Fruit fly (Drosophila melanogaster) whole organism, embryonic: ENCODE data around the gene grsm.
A peak's percentile ranks its signal among the peaks of the same experiment; 100 is the strongest.

Source experiments
- Atf-2 ChIP-seq: fragments of 200-800 bp; sonication (Bioruptor generic); optimal IDR thresholded peaks from 2 replicates; lab custom pipeline; 2016; ENCODE audit warnings: missing biosample characterization, missing genetic modification characterization
- CG1024 ChIP-seq: fragments of 200-800 bp; sonication (Bioruptor generic); IDR thresholded peaks from 2 replicates; pipeline ENCODE4 v1.3.6; 2022; ENCODE audit warnings: missing biosample characterization, missing genetic modification characterization
- CG11085 ChIP-seq: fragments of 200-800 bp; sonication (Bioruptor generic); IDR thresholded peaks from 2 replicates; pipeline ENCODE4 v1.3.6; 2022; ENCODE audit warnings: missing biosample characterization, missing genetic modification characterization
- CG11247 ChIP-seq: fragments of 200-800 bp; sonication (Bioruptor generic); IDR thresholded peaks from 2 replicates; pipeline ENCODE4 v1.3.6; 2022; ENCODE audit warnings: missing biosample characterization, missing genetic modification characterization
- CG11560 ChIP-seq: fragments of 200-800 bp; sonication (Bioruptor generic); IDR thresholded peaks from 3 replicates; pipeline ENCODE4 v1.3.6; 2022; ENCODE audit warnings: missing biosample characterization, missing genetic modification characterization
- CG12104 ChIP-seq: fragments of 200-800 bp; sonication (Bioruptor generic); optimal IDR thresholded peaks from 3 replicates; lab custom pipeline; 2016; ENCODE audit warnings: missing biosample characterization, missing genetic modification characterization
- CG13287 ChIP-seq: fragments of 200-800 bp; sonication (Bioruptor generic); IDR thresholded peaks from 2 replicates; pipeline ENCODE4 v1.3.6; 2022; ENCODE audit warnings: missing biosample characterization, missing genetic modification characterization; ENCODE audit not compliant: partially characterized antibody
- CG13775 ChIP-seq: fragments of 200-800 bp; sonication (Bioruptor generic); optimal IDR thresholded peaks from 3 replicates; lab custom pipeline; 2017; ENCODE audit warnings: missing biosample characterization, mild to moderate bottlenecking, missing genetic modification characterization
- CG15011 ChIP-seq: fragments of 200-800 bp; sonication (Bioruptor generic); optimal IDR thresholded peaks from 3 replicates; lab custom pipeline; 2018; ENCODE audit warnings: missing biosample characterization, mild to moderate bottlenecking, missing genetic modification characterization
- CG16813 ChIP-seq: fragments of 200-800 bp; sonication (Bioruptor generic); IDR thresholded peaks from 3 replicates; pipeline ENCODE4 v1.3.6; 2022; ENCODE audit warnings: missing biosample characterization, missing genetic modification characterization; ENCODE audit not compliant: partially characterized antibody
- CG17361 ChIP-seq: fragments of 200-800 bp; sonication (Bioruptor generic); IDR thresholded peaks from 3 replicates; pipeline ENCODE4 v1.3.6; 2022; ENCODE audit warnings: missing biosample characterization, missing genetic modification characterization
- CG18599 ChIP-seq: fragments of 200-800 bp; sonication (Bioruptor generic); optimal IDR thresholded peaks from 3 replicates; lab custom pipeline; 2017; ENCODE audit warnings: missing biosample characterization, missing genetic modification characterization, mild to moderate bottlenecking, moderate library complexity, missing genetic modification reagents
- CG18764 ChIP-seq: fragments of 200-800 bp; sonication (Bioruptor generic); optimal IDR thresholded peaks from 3 replicates; lab custom pipeline; 2016; ENCODE audit warnings: missing biosample characterization, missing genetic modification characterization
- CG2120 ChIP-seq: fragments of 200-800 bp; sonication (Bioruptor generic); optimal IDR thresholded peaks from 3 replicates; lab custom pipeline; 2016; ENCODE audit warnings: missing biosample characterization, missing genetic modification characterization
- CG2202 ChIP-seq: fragments of 200-800 bp; sonication (Bioruptor generic); optimal IDR thresholded peaks from 2 replicates; lab custom pipeline; 2018; ENCODE audit warnings: missing biosample characterization, mild to moderate bottlenecking, missing genetic modification characterization
- CG3163 ChIP-seq: fragments of 200-800 bp; sonication (Bioruptor generic); optimal IDR thresholded peaks from 3 replicates; lab custom pipeline; 2016; ENCODE audit warnings: missing biosample characterization, missing genetic modification characterization
- CG32532 ChIP-seq: fragments of 200-800 bp; sonication (Bioruptor generic); IDR thresholded peaks from 2 replicates; pipeline ENCODE4 v1.3.6; 2022; ENCODE audit warnings: missing biosample characterization, missing genetic modification characterization
- CG7372 ChIP-seq: fragments of 200-800 bp; sonication (Bioruptor generic); IDR thresholded peaks from 2 replicates; pipeline ENCODE4 v1.3.6; 2022; ENCODE audit warnings: missing biosample characterization, missing genetic modification characterization
- CG7786 ChIP-seq: fragments of 200-800 bp; sonication (Bioruptor generic); optimal IDR thresholded peaks from 2 replicates; lab custom pipeline; 2016; ENCODE audit warnings: missing biosample characterization, missing genetic modification characterization
- D19B ChIP-seq: fragments of 200-800 bp; sonication (Bioruptor generic); optimal IDR thresholded peaks from 2 replicates; lab custom pipeline; 2017; ENCODE audit warnings: missing biosample characterization, mild to moderate bottlenecking, missing genetic modification characterization
- Doc3 ChIP-seq: fragments of 200-800 bp; sonication (Bioruptor generic); IDR thresholded peaks from 3 replicates; pipeline ENCODE4 v1.3.6; 2022; ENCODE audit warnings: missing biosample characterization, missing genetic modification characterization; ENCODE audit not compliant: partially characterized antibody
- Drgx ChIP-seq: fragments of 200-800 bp; sonication (Bioruptor generic); IDR thresholded peaks from 2 replicates; pipeline ENCODE4 v1.3.6; 2022; ENCODE audit warnings: missing biosample characterization, missing genetic modification characterization
- Fer1 ChIP-seq: fragments of 200-800 bp; sonication (Bioruptor generic); optimal IDR thresholded peaks from 2 replicates; lab custom pipeline; 2017; ENCODE audit warnings: missing biosample characterization, mild to moderate bottlenecking, missing genetic modification characterization
- Hr51 ChIP-seq, 2 experiments: fragments of 200-800 bp; sonication (Bioruptor generic); optimal IDR thresholded peaks; 2 replicates in 1 of 2; 3 replicates in 1 of 2; lab custom pipeline; 2016 to 2018; ENCODE audit warnings: missing biosample characterization in 2 of 2, missing genetic modification characterization in 2 of 2, mild to moderate bottlenecking in 1 of 2, moderate library complexity in 1 of 2
- Mad ChIP-seq: fragments of 200-800 bp; sonication (Bioruptor generic); optimal IDR thresholded peaks from 2 replicates; lab custom pipeline; 2016; ENCODE audit warnings: missing biosample characterization, missing genetic modification characterization
- NK7.1 ChIP-seq: fragments of 200-800 bp; sonication (Bioruptor generic); optimal IDR thresholded peaks from 3 replicates; lab custom pipeline; 2016; ENCODE audit warnings: missing biosample characterization, missing genetic modification characterization
- NfI ChIP-seq: fragments of 200-800 bp; sonication (Bioruptor generic); optimal IDR thresholded peaks from 3 replicates; lab custom pipeline; 2018; ENCODE audit warnings: missing biosample characterization, mild to moderate bottlenecking, missing genetic modification characterization, moderate library complexity
- Opbp ChIP-seq: fragments of 200-800 bp; sonication (Bioruptor generic); IDR thresholded peaks from 3 replicates; pipeline ENCODE4 v1.3.6; 2022; ENCODE audit warnings: missing biosample characterization, missing genetic modification characterization; ENCODE audit not compliant: partially characterized antibody
- Ptx1 ChIP-seq: fragments of 200-800 bp; sonication (Bioruptor generic); IDR thresholded peaks from 2 replicates; pipeline ENCODE4 v1.3.6; 2022; ENCODE audit warnings: missing biosample characterization, missing genetic modification characterization
- Side ChIP-seq: fragments of 200-800 bp; sonication (Bioruptor generic); optimal IDR thresholded peaks from 2 replicates; lab custom pipeline; 2016; ENCODE audit warnings: missing biosample characterization, missing genetic modification characterization
- bcd ChIP-seq: fragments of 200-800 bp; sonication (Bioruptor generic); optimal IDR thresholded peaks from 2 replicates; lab custom pipeline; 2017; ENCODE audit warnings: missing biosample characterization, mild to moderate bottlenecking, missing genetic modification characterization
- bigmax ChIP-seq: fragments of 200-800 bp; sonication (Bioruptor generic); optimal IDR thresholded peaks from 2 replicates; lab custom pipeline; 2018; ENCODE audit warnings: missing biosample characterization, mild to moderate bottlenecking, missing genetic modification characterization
- cato ChIP-seq: fragments of 200-800 bp; sonication (Bioruptor generic); optimal IDR thresholded peaks from 2 replicates; lab custom pipeline; 2016; ENCODE audit warnings: missing biosample characterization, missing genetic modification characterization, borderline replicate concordance
- crp ChIP-seq, 2 experiments: fragments of 200-800 bp; sonication (Bioruptor generic); optimal IDR thresholded peaks; 2 replicates in 1 of 2; 3 replicates in 1 of 2; lab custom pipeline; 2017; ENCODE audit warnings: missing biosample characterization in 2 of 2, missing genetic modification characterization in 2 of 2, mild to moderate bottlenecking in 1 of 2, moderate library complexity in 1 of 2
- fd64A ChIP-seq: fragments of 200-800 bp; sonication (Bioruptor generic); optimal IDR thresholded peaks from 3 replicates; lab custom pipeline; 2018; ENCODE audit warnings: missing biosample characterization, mild to moderate bottlenecking, missing genetic modification characterization
- fru ChIP-seq: fragments of >200 bp; optimal IDR thresholded peaks from 2 replicates; lab custom pipeline; 2017
- gcm2 ChIP-seq: fragments of 200-800 bp; sonication (Bioruptor generic); optimal IDR thresholded peaks from 2 replicates; lab custom pipeline; 2016; ENCODE audit warnings: missing biosample characterization, missing genetic modification characterization
- klu ChIP-seq: fragments of 200-800 bp; sonication (Bioruptor generic); IDR thresholded peaks from 2 replicates; pipeline ENCODE4 v1.3.6; 2022; ENCODE audit warnings: missing biosample characterization, missing genetic modification characterization
- lilli ChIP-seq: fragments of 200-800 bp; sonication (Bioruptor generic); optimal IDR thresholded peaks from 3 replicates; lab custom pipeline; 2016; ENCODE audit warnings: missing biosample characterization, missing genetic modification characterization
- mam ChIP-seq: fragments of 200-800 bp; sonication (Bioruptor generic); optimal IDR thresholded peaks from 3 replicates; lab custom pipeline; 2016; ENCODE audit warnings: missing biosample characterization, missing genetic modification characterization
- nau ChIP-seq: fragments of 200-800 bp; sonication (Bioruptor generic); optimal IDR thresholded peaks from 3 replicates; lab custom pipeline; 2017; ENCODE audit warnings: missing biosample characterization, mild to moderate bottlenecking, missing genetic modification characterization, missing genetic modification reagents
- nom ChIP-seq: fragments of 200-800 bp; sonication (Bioruptor generic); optimal IDR thresholded peaks from 2 replicates; lab custom pipeline; 2017; ENCODE audit warnings: missing biosample characterization, missing genetic modification characterization, mild to moderate bottlenecking, moderate library complexity, missing genetic modification reagents
- ro ChIP-seq: fragments of 200-800 bp; sonication (Bioruptor generic); IDR thresholded peaks from 2 replicates; pipeline ENCODE4 v1.3.6; 2022; ENCODE audit warnings: missing biosample characterization, missing genetic modification characterization
- salm ChIP-seq: fragments of 200-800 bp; sonication (Bioruptor generic); optimal IDR thresholded peaks from 2 replicates; lab custom pipeline; 2018; ENCODE audit warnings: missing biosample characterization, mild to moderate bottlenecking, missing genetic modification characterization
- twi ChIP-seq: fragments of 200-800 bp; optimal IDR thresholded peaks from 2 replicates; lab custom pipeline; 2019; ENCODE audit warnings: missing biosample characterization, mild to moderate bottlenecking, missing genetic modification characterization, moderate library complexity
- zfh1 ChIP-seq: fragments of 200-800 bp; sonication (Bioruptor generic); IDR thresholded peaks from 3 replicates; pipeline ENCODE4 v1.3.6; 2022; ENCODE audit warnings: missing biosample characterization, missing genetic modification characterization

The grsm gene

DNA sequence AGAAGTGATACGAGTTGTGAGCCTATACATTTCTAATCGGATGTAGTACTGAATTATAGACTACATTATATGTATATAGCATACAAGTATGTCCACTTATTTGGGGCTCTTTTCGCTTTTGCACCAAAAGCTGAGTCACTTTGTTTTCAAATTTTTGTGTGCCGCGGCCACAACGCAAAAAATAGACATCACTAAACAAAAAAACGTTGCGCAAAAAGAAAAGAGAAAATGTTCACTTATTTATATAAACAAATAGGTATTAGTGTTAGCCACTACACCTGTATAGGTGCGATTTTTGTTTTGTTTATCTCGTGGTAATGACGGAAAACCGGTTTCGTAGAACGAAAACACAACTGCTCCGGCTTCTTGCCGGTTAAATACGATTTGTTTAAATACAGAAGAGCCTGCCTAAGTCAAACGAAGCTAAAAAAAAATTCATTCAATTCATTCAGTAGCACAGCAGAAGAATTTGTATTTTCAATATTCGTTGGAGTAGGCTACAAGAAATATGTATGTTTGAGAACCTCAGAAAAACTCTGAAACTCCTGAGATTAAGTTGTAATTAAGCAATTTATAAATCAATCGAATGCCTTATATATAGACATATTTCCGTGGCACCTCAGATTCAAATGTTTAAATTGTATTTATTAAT lies 15.6 kb upstream of the grsm start (continued):
- TF ChIP-seq CG11085 (GFP tag; lab: Robert Waterston, UW) (no peak), CG2120 (peak; percentile 37), cato (no peak), Drgx (GFP tag; lab: Robert Waterston, UW) (peak; percentile 28; the same call in 1 of the 2 replicates), Hr51 (GFP tag; optimal IDR thresholded peaks at IDR 0.05; lab: Kevin White, UChicago) (no peak), Doc3 (GFP tag; lab: Robert Waterston, UW) (no peak), CG18599 (GFP tag; lab: Kevin White, UChicago) (no peak), salm (tag; lab: Kevin White, UChicago) (no peak), CG32532 (GFP tag; lab: Robert Waterston, UW) (peak; percentile 41; the same call in 1 of the 2 replicates), fd64A (GFP tag; lab: Kevin White, UChicago) (no peak)

DNA sequence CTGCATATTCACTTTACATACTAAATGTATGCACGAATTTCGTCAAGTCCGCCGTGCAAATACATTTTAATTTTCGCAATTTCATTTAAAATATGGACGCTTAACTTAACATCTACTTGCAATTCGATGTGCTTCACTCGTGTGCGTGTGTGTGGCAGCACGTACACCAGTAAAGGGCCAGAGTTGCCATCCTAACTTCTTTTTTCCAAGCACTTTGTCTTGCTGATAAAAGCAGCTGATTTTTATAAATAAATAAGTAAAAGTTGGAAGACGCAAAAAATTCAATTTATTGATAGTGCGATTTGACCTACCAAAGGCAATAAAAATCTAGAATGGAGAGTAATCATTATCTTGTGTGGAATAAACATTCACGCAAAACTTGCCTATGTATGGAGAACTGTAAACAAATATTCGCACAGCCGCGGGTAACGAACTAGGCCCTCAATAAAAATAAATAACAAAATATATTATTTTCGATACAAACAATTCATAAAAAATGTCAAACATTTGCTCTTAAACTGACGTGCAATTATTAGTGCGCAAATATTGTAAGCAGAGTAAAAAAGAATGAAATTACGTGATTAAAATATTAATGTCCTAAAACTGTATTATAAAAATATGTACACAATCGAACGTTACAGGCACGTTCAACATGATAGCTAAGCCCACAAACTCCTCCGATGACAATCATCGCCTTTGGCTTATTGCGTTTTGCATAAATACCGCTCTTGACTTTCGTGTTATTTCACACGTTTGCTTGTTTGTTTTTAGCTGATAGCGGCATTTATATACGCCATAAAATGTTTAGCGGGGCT lies 14.9 kb upstream of the grsm start:
- TF ChIP-seq Fer1 (GFP tag; lab: Kevin White, UChicago) (peak; percentile 69), Opbp (no peak), CG7786 (no peak), CG11247 (GFP tag; lab: Robert Waterston, UW) (0 out of 2 replicates have a peak, but pooled peaks have one; percentile 46), CG1024 (GFP tag; lab: Robert Waterston, UW) (no peak), nau (no peak), bcd (GFP tag; lab: Kevin White, UChicago) (peak; percentile 79), nom (GFP tag; lab: Kevin White, UChicago) (peak; percentile 58), CG13287 (GFP tag; lab: Robert Waterston, UW) (peak; percentile 11; the same call in 1 of the 2 replicates), NK7.1 (no peak), twi (tag; lab: Kevin White, UChicago) (peak; percentile 15), CG18764 (GFP tag; lab: Kevin White, UChicago) (peak; percentile 13), CG12104 (GFP tag; lab: Kevin White, UChicago) (peak; percentile 41), CG3163 (GFP tag; lab: Kevin White, UChicago) (no peak), Ptx1 (peak; percentile 64), klu (GFP tag; lab: Robert Waterston, UW) (peak; percentile 43; the same call in 1 of the 2 replicates), D19B (peak; percentile 47), Side (GFP tag; lab: Kevin White, UChicago) (no peak), CG2202 (tag; lab: Kevin White, UChicago) (peak; percentile 33), CG7372 (0 out of 2 replicates have a peak, but pooled peaks have one; percentile 33), zfh1 (GFP tag; lab: Robert Waterston, UW) (0 out of 3 replicates have a peak, but pooled peaks have one; percentile 16), ro (GFP tag; lab: Robert Waterston, UW) (no peak), Atf-2 (GFP tag; lab: Kevin White, UChicago) (no peak), bigmax (GFP tag; lab: Kevin White, UChicago) (no peak), mam (GFP tag; lab: Kevin White, UChicago) (peak; percentile 13), CG15011 (peak; percentile 47), gcm2 (peak; percentile 72), fru (no peak), Mad (GFP tag; lab: Kevin White, UChicago) (peak; percentile 16), crp (GFP tag; optimal IDR thresholded peaks at IDR 0.05; lab: Kevin White, UChicago) (peak in 1 of 2 experiments; percentile 48), CG17361 (peak; percentile 62; the same call in 2 of the 3 replicates), CG13775 (peak; percentile 77), NfI (GFP tag; lab: Kevin White, UChicago) (peak; percentile 77), CG11560 (tag; lab: Robert Waterston, UW) (0 out of 3 replicates have a peak, but pooled peaks have one; percentile 33), CG16813 (GFP tag; lab: Robert Waterston, UW) (no peak), lilli (GFP tag; lab: Kevin White, UChicago) (peak; percentile 63)
